Comparison of ENCODE assay signal across 3 fruit fly cellular contexts in genomic region chrX:19361406-19361859, dm6.
TF ChIP-seq lines count a peak whose summit lies in the region.

No protein-coding gene starts in this region.

TF ChIP-seq in whole organism, embryonic, 481 proteins besides CTCF, POLR2A, EP300 and RAD21 (continued from another document and continues in another):
- TF ChIP-seq Doc3 (GFP tag; IDR thresholded peaks at IDR 0.05; lab: Robert Waterston, UW; ENCODE audit: partially characterized antibody) (no peak), cg (GFP tag; optimal IDR thresholded peaks at IDR 0.05; lab: Kevin White, UChicago) (no peak), ranshi (GFP tag; IDR thresholded peaks at IDR 0.05; lab: Robert Waterston, UW) (peak; percentile 49; the same call in 1 of the 2 replicates), Neu2 (GFP tag; optimal IDR thresholded peaks at IDR 0.05; lab: Kevin White, UChicago; ENCODE audit: borderline replicate concordance) (no peak), ewg (GFP tag; optimal IDR thresholded peaks at IDR 0.05; lab: Kevin White, UChicago) (peak; percentile 13), CG43689 (GFP tag; IDR thresholded peaks at IDR 0.05; lab: Robert Waterston, UW) (no peak), Hmx (GFP tag; optimal IDR thresholded peaks at IDR 0.05; lab: Kevin White, UChicago) (no peak), wor (GFP tag; IDR thresholded peaks at IDR 0.05; lab: Robert Waterston, UW) (no peak), gcm (GFP tag; optimal IDR thresholded peaks at IDR 0.05; lab: Kevin White, UChicago) (peak; percentile 38), phol (tag; optimal IDR thresholded peaks at IDR 0.05; lab: Kevin White, UChicago) (peak; percentile 61), pfk (GFP tag; optimal IDR thresholded peaks at IDR 0.05; lab: Kevin White, UChicago) (no peak), Kr (GFP tag; optimal IDR thresholded peaks at IDR 0.05; lab: Kevin White, UChicago) (no peak), CG2678 (tag; optimal IDR thresholded peaks at IDR 0.05; lab: Kevin White, UChicago) (peak; percentile 54), Rx (GFP tag; IDR thresholded peaks at IDR 0.05; lab: Robert Waterston, UW) (peak; percentile 28; the same call in 1 of the 2 replicates), jumu (GFP tag; optimal IDR thresholded peaks at IDR 0.05; lab: Kevin White, UChicago) (no peak), Ptx1 (GFP tag; IDR thresholded peaks at IDR 0.05; lab: Robert Waterston, UW) (peak; percentile 35; the same call in 1 of the 2 replicates), corto (GFP tag; optimal IDR thresholded peaks at IDR 0.05; lab: Kevin White, UChicago) (peak; percentile 59), Myb (GFP tag; optimal IDR thresholded peaks at IDR 0.05; lab: Kevin White, UChicago) (peak; percentile 16), H2.0 (GFP tag; IDR thresholded peaks at IDR 0.05; lab: Robert Waterston, UW) (peak; percentile 30; the same call in 1 of the 2 replicates), salm (tag; optimal IDR thresholded peaks at IDR 0.05; lab: Kevin White, UChicago) (no peak), prd (optimal IDR thresholded peaks at IDR 0.05; lab: Kevin White, UChicago) (no peak), prd (GFP tag; IDR thresholded peaks at IDR 0.05; lab: Robert Waterston, UW) (peak; percentile 44; the same call in 2 of the 3 replicates), CG18011 (GFP tag; optimal IDR thresholded peaks at IDR 0.05; lab: Kevin White, UChicago) (no peak), HLH4C (GFP tag; IDR thresholded peaks at IDR 0.05; lab: Robert Waterston, UW; ENCODE audit: partially characterized antibody) (no peak), CG14965 (GFP tag; optimal IDR thresholded peaks at IDR 0.05; lab: Kevin White, UChicago; ENCODE audit: borderline replicate concordance) (no peak), CG13894 (tag; optimal IDR thresholded peaks at IDR 0.05; lab: Kevin White, UChicago) (no peak), Hey (tag; optimal IDR thresholded peaks at IDR 0.05; lab: Kevin White, UChicago) (no peak), HLH54F (GFP tag; optimal IDR thresholded peaks at IDR 0.05; lab: Kevin White, UChicago) (peak; percentile 4), CG32532 (GFP tag; IDR thresholded peaks at IDR 0.05; lab: Robert Waterston, UW) (no peak), abd-A (tag; optimal IDR thresholded peaks at IDR 0.05; lab: Kevin White, UChicago) (no peak), cas (GFP tag; IDR thresholded peaks at IDR 0.05; lab: Robert Waterston, UW) (no peak), Drgx (GFP tag; IDR thresholded peaks at IDR 0.05; lab: Robert Waterston, UW) (peak; percentile 78), Hr51 (GFP tag; optimal IDR thresholded peaks at IDR 0.05; lab: Kevin White, UChicago) (peak in 1 of 2 experiments; percentile 58), Ets65A (GFP tag; lab: Kevin White, UChicago) (peak; percentile 96), CG17829 (tag; optimal IDR thresholded peaks at IDR 0.05; lab: Kevin White, UChicago) (peak; percentile 61), tio (GFP tag; optimal IDR thresholded peaks at IDR 0.05; lab: Kevin White, UChicago) (peak; percentile 58), maf-S (GFP tag; optimal IDR thresholded peaks at IDR 0.05; lab: Kevin White, UChicago) (no peak), disco-r (GFP tag; optimal IDR thresholded peaks at IDR 0.05; lab: Kevin White, UChicago) (peak; percentile 24), CG15696 (tag; optimal IDR thresholded peaks at IDR 0.05; lab: Kevin White, UChicago) (peak; percentile 11), CG42726 (GFP tag; IDR thresholded peaks at IDR 0.05; lab: Robert Waterston, UW; ENCODE audit: partially characterized antibody) (no peak), dmrt11E (tag; optimal IDR thresholded peaks at IDR 0.05; lab: Kevin White, UChicago) (peak; percentile 56), sima (GFP tag; optimal IDR thresholded peaks at IDR 0.05; lab: Kevin White, UChicago) (no peak), crc (GFP tag; optimal IDR thresholded peaks at IDR 0.05; lab: Kevin White, UChicago) (no peak), CG7357 (GFP tag; IDR thresholded peaks at IDR 0.05; lab: Robert Waterston, UW) (no peak)

TF ChIP-seq in whole organism, prepupa, 60 proteins besides CTCF, POLR2A, EP300 and RAD21 (continued from another document):
- peak; percentile 62 for TF ChIP-seq fd85E (GFP tag; optimal IDR thresholded peaks at IDR 0.05; lab: Kevin White, UChicago)
- TF ChIP-seq CG16779 (tag; optimal IDR thresholded peaks at IDR 0.05; lab: Kevin White, UChicago) = no peak
- peak; percentile 76 for TF ChIP-seq vri (GFP tag; optimal IDR thresholded peaks at IDR 0.05; lab: Kevin White, UChicago)
- peak; percentile 71 for TF ChIP-seq CG11762 (GFP tag; optimal IDR thresholded peaks at IDR 0.05; lab: Kevin White, UChicago; ENCODE audit: insufficient read depth)
- no peak for TF ChIP-seq Eip93F (GFP tag; optimal IDR thresholded peaks at IDR 0.05; lab: Kevin White, UChicago)
- no peak for TF ChIP-seq dac (GFP tag; optimal IDR thresholded peaks at IDR 0.05; lab: Kevin White, UChicago)
- TF ChIP-seq spab (GFP tag; optimal IDR thresholded peaks at IDR 0.05; lab: Kevin White, UChicago) = peak; percentile 77
- peak; percentile 33 for TF ChIP-seq acj6 (GFP tag; optimal IDR thresholded peaks at IDR 0.05; lab: Kevin White, UChicago)
- TF ChIP-seq CG3919 (GFP tag; optimal IDR thresholded peaks at IDR 0.05; lab: Kevin White, UChicago) = peak; percentile 90
- peak; percentile 83 for TF ChIP-seq eg (GFP tag; IDR thresholded peaks at IDR 0.05; lab: Robert Waterston, UW)
- peak; percentile 81 for TF ChIP-seq CG7368 (GFP tag; optimal IDR thresholded peaks at IDR 0.05; lab: Kevin White, UChicago)
- no peak for TF ChIP-seq Hr38 (GFP tag; optimal IDR thresholded peaks at IDR 0.05; lab: Kevin White, UChicago)
- peak; percentile 90 for TF ChIP-seq pdm3 (GFP tag; optimal IDR thresholded peaks at IDR 0.05; lab: Kevin White, UChicago)
- peak; percentile 58 for TF ChIP-seq CG8319 (GFP tag; optimal IDR thresholded peaks at IDR 0.05; lab: Kevin White, UChicago)
- peak; percentile 87 for TF ChIP-seq Hr39 (GFP tag; optimal IDR thresholded peaks at IDR 0.05; lab: Kevin White, UChicago)
- peak; percentile 87 for TF ChIP-seq Ets96B (tag; optimal IDR thresholded peaks at IDR 0.05; lab: Kevin White, UChicago)
- TF ChIP-seq CG6808 (GFP tag; optimal IDR thresholded peaks at IDR 0.05; lab: Kevin White, UChicago) = peak; percentile 66
- peak; percentile 80 for TF ChIP-seq CG34406 (GFP tag; optimal IDR thresholded peaks at IDR 0.05; lab: Kevin White, UChicago)
- peak; percentile 86 for TF ChIP-seq achi (GFP tag; optimal IDR thresholded peaks at IDR 0.05; lab: Kevin White, UChicago)
- TF ChIP-seq CG6854 (GFP tag; optimal IDR thresholded peaks at IDR 0.05; lab: Kevin White, UChicago) = peak; percentile 58
- TF ChIP-seq fkh (GFP tag; optimal IDR thresholded peaks at IDR 0.05; lab: Kevin White, UChicago) = no peak
- peak; percentile 82 for TF ChIP-seq CG10631 (GFP tag; optimal IDR thresholded peaks at IDR 0.05; lab: Kevin White, UChicago)
- peak; percentile 89 for TF ChIP-seq net (GFP tag; optimal IDR thresholded peaks at IDR 0.05; lab: Kevin White, UChicago)
- peak; percentile 88 for TF ChIP-seq Smox (GFP tag; optimal IDR thresholded peaks at IDR 0.05; lab: Kevin White, UChicago)
- peak; percentile 71 for TF ChIP-seq Sox15 (GFP tag; optimal IDR thresholded peaks at IDR 0.05; lab: Kevin White, UChicago)
- TF ChIP-seq CG4318 (GFP tag; optimal IDR thresholded peaks at IDR 0.05; lab: Kevin White, UChicago) = peak; percentile 57
- peak; percentile 44 for TF ChIP-seq Gug (GFP tag; IDR thresholded peaks at IDR 0.05; lab: Robert Waterston, UW)
- TF ChIP-seq Hr4 (GFP tag; optimal IDR thresholded peaks at IDR 0.05; lab: Kevin White, UChicago) = peak; percentile 49
- peak; percentile 85 for TF ChIP-seq CG10669 (GFP tag; optimal IDR thresholded peaks at IDR 0.05; lab: Kevin White, UChicago)
- TF ChIP-seq esn (GFP tag; optimal IDR thresholded peaks at IDR 0.05; lab: Kevin White, UChicago) = peak; percentile 92
- TF ChIP-seq CG15336 (GFP tag; IDR thresholded peaks at IDR 0.05; lab: Robert Waterston, UW) = peak; percentile 86
- TF ChIP-seq Sox102F (GFP tag; optimal IDR thresholded peaks at IDR 0.05; lab: Kevin White, UChicago) = peak; percentile 86
- peak; percentile 49 to 74 for TF ChIP-seq ss (GFP tag; optimal IDR thresholded peaks at IDR 0.05; lab: Kevin White, UChicago)
- TF ChIP-seq cyc (GFP tag; optimal IDR thresholded peaks at IDR 0.05; lab: Kevin White, UChicago) = peak; percentile 87
- peak; percentile 91 for TF ChIP-seq CG6163 (GFP tag; IDR thresholded peaks at IDR 0.05; lab: Robert Waterston, UW)
- peak; percentile 86 for TF ChIP-seq CG1621 (tag; optimal IDR thresholded peaks at IDR 0.05; lab: Kevin White, UChicago)
- TF ChIP-seq Eip75B (GFP tag; optimal IDR thresholded peaks at IDR 0.05; lab: Kevin White, UChicago) = peak; percentile 32
- peak; percentile 86 for TF ChIP-seq CG31627 (GFP tag; optimal IDR thresholded peaks at IDR 0.05; lab: Kevin White, UChicago)
TF ChIP-seq in whole organism, prepupa: peak in this region for 55.

TF ChIP-seq in whole organism, wandering third instar larva, 38 proteins besides CTCF, POLR2A, EP300 and RAD21 (continued from another document):
- no peak for TF ChIP-seq fru (GFP tag; optimal IDR thresholded peaks at IDR 0.05; lab: Kevin White, UChicago)
- no peak for TF ChIP-seq Vsx2 (GFP tag; optimal IDR thresholded peaks at IDR 0.05; lab: Kevin White, UChicago; ENCODE audit: partially characterized antibody)
- TF ChIP-seq Hr78 (GFP tag; optimal IDR thresholded peaks at IDR 0.05; lab: Kevin White, UChicago) = no peak
- peak; percentile 3 for TF ChIP-seq sage (GFP tag; optimal IDR thresholded peaks at IDR 0.05; lab: Kevin White, UChicago)
- TF ChIP-seq Mio (GFP tag; optimal IDR thresholded peaks at IDR 0.05; lab: Kevin White, UChicago) = no peak
- TF ChIP-seq Jra (GFP tag; optimal IDR thresholded peaks at IDR 0.05; lab: Kevin White, UChicago) = no peak
- TF ChIP-seq pan (optimal IDR thresholded peaks at IDR 0.05; lab: Kevin White, UChicago) = no peak
- peak; percentile 77 for TF ChIP-seq OdsH (GFP tag; optimal IDR thresholded peaks at IDR 0.05; lab: Kevin White, UChicago)
- peak; percentile 55 for TF ChIP-seq Hnf4 (GFP tag; optimal IDR thresholded peaks at IDR 0.05; lab: Kevin White, UChicago)
- no peak for TF ChIP-seq usp (GFP tag; optimal IDR thresholded peaks at IDR 0.05; lab: Kevin White, UChicago)
